Worm (Caenorhabditis elegans): ENCODE measurements around the gene oxy-4.

ce11 chrIII:5140559-5140958 lies 18.0 kb downstream of the oxy-4 start:
- TF ChIP-seq sptf-1 (tag; optimal IDR thresholded peaks at IDR 0.05) = no peak
- TF ChIP-seq ham-2 (GFP tag; optimal IDR thresholded peaks at IDR 0.05) = no peak
- peak; percentile 49 for TF ChIP-seq unc-62 (GFP tag; optimal IDR thresholded peaks at IDR 0.05)
- no peak for TF ChIP-seq elt-1 (tag; optimal IDR thresholded peaks at IDR 0.05; ENCODE audit: borderline replicate concordance, insufficient read depth)
- no peak for TF ChIP-seq lsy-2 (tag; optimal IDR thresholded peaks at IDR 0.05)

All from whole organism, mixed stage, embryonic.